Fruit fly (Drosophila melanogaster) whole organism, embryonic: ENCODE data around the gene eEF1alpha2.

ENCODE experiments used
- Adf1 ChIP-seq: fragments of 200-800 bp; sonication (Bioruptor generic); IDR thresholded peaks from 2 replicates; pipeline ENCODE4 v1.3.6; 2022; ENCODE audit warnings: missing biosample characterization, missing genetic modification characterization
- CG11504 ChIP-seq: fragments of 200-800 bp; sonication (Bioruptor generic); optimal IDR thresholded peaks from 3 replicates; lab custom pipeline; 2019; ENCODE audit warnings: missing biosample characterization, mild to moderate bottlenecking, missing genetic modification characterization, moderate library complexity
- CG12104 ChIP-seq: fragments of 200-800 bp; sonication (Bioruptor generic); optimal IDR thresholded peaks from 3 replicates; lab custom pipeline; 2016; ENCODE audit warnings: missing biosample characterization, missing genetic modification characterization
- CG12155 ChIP-seq: fragments of 200-800 bp; sonication (Bioruptor generic); optimal IDR thresholded peaks from 3 replicates; lab custom pipeline; 2016; ENCODE audit warnings: missing biosample characterization, missing genetic modification characterization
- CG15073 ChIP-seq: fragments of 200-800 bp; sonication (Bioruptor generic); optimal IDR thresholded peaks from 2 replicates; lab custom pipeline; 2016; ENCODE audit warnings: missing biosample characterization, missing genetic modification characterization
- CG1529 ChIP-seq: fragments of 200-800 bp; sonication (Bioruptor generic); optimal IDR thresholded peaks from 3 replicates; lab custom pipeline; 2018; ENCODE audit warnings: missing biosample characterization, missing genetic modification characterization
- CG15479 ChIP-seq: fragments of 200-800 bp; sonication (Bioruptor generic); optimal IDR thresholded peaks from 3 replicates; lab custom pipeline; 2019; ENCODE audit warnings: missing biosample characterization, mild to moderate bottlenecking, missing genetic modification characterization, moderate library complexity
- CG15514 ChIP-seq: fragments of 200-800 bp; sonication (Bioruptor generic); optimal IDR thresholded peaks from 3 replicates; lab custom pipeline; 2017; ENCODE audit warnings: missing biosample characterization, missing genetic modification characterization, mild to moderate bottlenecking, moderate library complexity, missing genetic modification reagents
- CG17328 ChIP-seq: fragments of 200-800 bp; sonication (Bioruptor generic); IDR thresholded peaks from 2 replicates; pipeline ENCODE4 v1.3.6; 2022; ENCODE audit warnings: missing biosample characterization, missing genetic modification characterization
- CG2712 ChIP-seq: fragments of 200-800 bp; optimal IDR thresholded peaks from 3 replicates; lab custom pipeline; 2019; ENCODE audit warnings: missing biosample characterization, mild to moderate bottlenecking, missing genetic modification characterization, moderate library complexity
- CG30403 ChIP-seq: fragments of 200-800 bp; sonication (Bioruptor generic); optimal IDR thresholded peaks from 3 replicates; lab custom pipeline; 2016; ENCODE audit warnings: missing biosample characterization, missing genetic modification characterization
- CG3407 ChIP-seq: fragments of 200-800 bp; sonication (Bioruptor generic); optimal IDR thresholded peaks from 2 replicates; lab custom pipeline; 2018; ENCODE audit warnings: missing biosample characterization, mild to moderate bottlenecking, missing genetic modification characterization
- CG3838 ChIP-seq: fragments of 200-800 bp; sonication (Bioruptor generic); optimal IDR thresholded peaks from 3 replicates; lab custom pipeline; 2016; ENCODE audit warnings: missing biosample characterization, missing genetic modification characterization
- CG3995 ChIP-seq: fragments of 200-800 bp; sonication (Bioruptor generic); optimal IDR thresholded peaks from 3 replicates; lab custom pipeline; 2016; ENCODE audit warnings: missing biosample characterization, missing genetic modification characterization
- CG7271 ChIP-seq: fragments of 200-800 bp; sonication (Bioruptor generic); optimal IDR thresholded peaks from 2 replicates; lab custom pipeline; 2018; ENCODE audit warnings: missing biosample characterization, mild to moderate bottlenecking, missing genetic modification characterization, moderate library complexity
- CG7745 ChIP-seq: fragments of 200-800 bp; sonication (Bioruptor generic); optimal IDR thresholded peaks from 2 replicates; lab custom pipeline; 2018; ENCODE audit warnings: missing biosample characterization, mild to moderate bottlenecking, missing genetic modification characterization, moderate library complexity
- CoRest ChIP-seq: fragments of 200-800 bp; sonication (Bioruptor generic); optimal IDR thresholded peaks from 3 replicates; lab custom pipeline; 2018; ENCODE audit warnings: missing biosample characterization, mild to moderate bottlenecking, missing genetic modification characterization, moderate library complexity
- Deaf1 ChIP-seq: fragments of 200-800 bp; optimal IDR thresholded peaks from 3 replicates; lab custom pipeline; 2019; ENCODE audit warnings: missing biosample characterization, mild to moderate bottlenecking, missing genetic modification characterization, moderate library complexity
- Drgx ChIP-seq: fragments of 200-800 bp; sonication (Bioruptor generic); IDR thresholded peaks from 2 replicates; pipeline ENCODE4 v1.3.6; 2022; ENCODE audit warnings: missing biosample characterization, missing genetic modification characterization
- HHEX ChIP-seq: fragments of 200-800 bp; sonication (Bioruptor generic); optimal IDR thresholded peaks from 3 replicates; lab custom pipeline; 2017; ENCODE audit warnings: missing biosample characterization, mild to moderate bottlenecking, missing genetic modification characterization, missing genetic modification reagents
- Mes4 ChIP-seq: fragments of 200-800 bp; sonication (Bioruptor generic); optimal IDR thresholded peaks from 2 replicates; lab custom pipeline; 2016; ENCODE audit warnings: missing biosample characterization, missing genetic modification characterization
- Myb ChIP-seq: fragments of 200-800 bp; sonication (Bioruptor generic); optimal IDR thresholded peaks from 2 replicates; lab custom pipeline; 2016; ENCODE audit warnings: missing biosample characterization, missing genetic modification characterization
- NfI ChIP-seq: fragments of 200-800 bp; sonication (Bioruptor generic); optimal IDR thresholded peaks from 3 replicates; lab custom pipeline; 2018; ENCODE audit warnings: missing biosample characterization, mild to moderate bottlenecking, missing genetic modification characterization, moderate library complexity
- Sox100B ChIP-seq: fragments of 200-800 bp; sonication (Bioruptor generic); optimal IDR thresholded peaks from 3 replicates; lab custom pipeline; 2018; ENCODE audit warnings: missing biosample characterization, mild to moderate bottlenecking, missing genetic modification characterization
- Sry-β ChIP-seq: fragments of 200-800 bp; sonication (Bioruptor generic); optimal IDR thresholded peaks from 2 replicates; lab custom pipeline; 2018; ENCODE audit warnings: missing biosample characterization, mild to moderate bottlenecking, missing genetic modification characterization, moderate library complexity
- ab ChIP-seq: fragments of 200-800 bp; sonication (Bioruptor generic); optimal IDR thresholded peaks from 2 replicates; lab custom pipeline; 2016; ENCODE audit warnings: missing biosample characterization, missing genetic modification characterization
- ap ChIP-seq: fragments of 200-800 bp; sonication (Bioruptor generic); IDR thresholded peaks from 2 replicates; pipeline ENCODE4 v1.3.6; 2022; ENCODE audit warnings: missing biosample characterization, missing genetic modification characterization
- ara ChIP-seq: fragments of 200-800 bp; sonication (Bioruptor generic); IDR thresholded peaks from 2 replicates; pipeline ENCODE4 v1.3.6; 2022; ENCODE audit warnings: missing biosample characterization, missing genetic modification characterization
- ase ChIP-seq: fragments of 200-800 bp; sonication (Bioruptor generic); IDR thresholded peaks from 3 replicates; pipeline ENCODE4 v1.3.6; 2022; ENCODE audit warnings: missing biosample characterization, missing genetic modification characterization
- crol ChIP-seq: fragments of 200-800 bp; sonication (Bioruptor generic); IDR thresholded peaks from 2 replicates; pipeline ENCODE4 v1.3.6; 2022; ENCODE audit warnings: missing biosample characterization, missing genetic modification characterization
- fd64A ChIP-seq: fragments of 200-800 bp; sonication (Bioruptor generic); optimal IDR thresholded peaks from 3 replicates; lab custom pipeline; 2018; ENCODE audit warnings: missing biosample characterization, mild to moderate bottlenecking, missing genetic modification characterization
- fd96Cb ChIP-seq: fragments of 200-800 bp; sonication (Bioruptor generic); optimal IDR thresholded peaks from 2 replicates; lab custom pipeline; 2018; ENCODE audit warnings: missing biosample characterization, mild to moderate bottlenecking, missing genetic modification characterization, moderate library complexity
- fu2 ChIP-seq: fragments of 200-800 bp; sonication (Bioruptor generic); optimal IDR thresholded peaks from 2 replicates; lab custom pipeline; 2016; ENCODE audit warnings: missing biosample characterization, missing genetic modification characterization
- gem ChIP-seq: fragments of 200-800 bp; sonication (Bioruptor generic); optimal IDR thresholded peaks from 2 replicates; lab custom pipeline; 2019; ENCODE audit warnings: missing biosample characterization, mild to moderate bottlenecking, missing genetic modification characterization, moderate library complexity
- gro ChIP-seq: fragments of 200-800 bp; sonication (Bioruptor generic); optimal IDR thresholded peaks from 2 replicates; lab custom pipeline; 2016; ENCODE audit warnings: missing biosample characterization, missing genetic modification characterization
- ham ChIP-seq: fragments of 200-800 bp; sonication (Bioruptor generic); IDR thresholded peaks from 2 replicates; pipeline ENCODE4 v1.3.6; 2022; ENCODE audit warnings: missing biosample characterization, missing genetic modification characterization
- insv ChIP-seq, 2 experiments: fragments of 200-800 bp; sonication (Bioruptor generic); optimal IDR thresholded peaks; 3 replicates each; lab custom pipeline; 2016 to 2018; ENCODE audit warnings: missing biosample characterization in 2 of 2, missing genetic modification characterization in 2 of 2
- lilli ChIP-seq: fragments of 200-800 bp; sonication (Bioruptor generic); optimal IDR thresholded peaks from 3 replicates; lab custom pipeline; 2016; ENCODE audit warnings: missing biosample characterization, missing genetic modification characterization
- lola ChIP-seq, 3 experiments: fragments of >200 bp in 2 of 3; fragments of 200-800 bp in 1 of 3; sonication (Bioruptor generic) in 1 of 3; optimal IDR thresholded peaks; 2 replicates each; lab custom pipeline; 2017 to 2019; ENCODE audit warnings: missing biosample characterization in 3 of 3, missing genetic modification characterization in 3 of 3, mild to moderate bottlenecking in 1 of 3, moderate library complexity in 1 of 3
- nerfin-1 ChIP-seq: fragments of 200-800 bp; sonication (Bioruptor generic); optimal IDR thresholded peaks from 3 replicates; lab custom pipeline; 2019; ENCODE audit warnings: missing biosample characterization, mild to moderate bottlenecking, missing genetic modification characterization, moderate library complexity
- nom ChIP-seq: fragments of 200-800 bp; sonication (Bioruptor generic); optimal IDR thresholded peaks from 2 replicates; lab custom pipeline; 2017; ENCODE audit warnings: missing biosample characterization, missing genetic modification characterization, mild to moderate bottlenecking, moderate library complexity, missing genetic modification reagents
- org-1 ChIP-seq: fragments of 200-800 bp; sonication (Bioruptor generic); optimal IDR thresholded peaks from 2 replicates; lab custom pipeline; 2017; ENCODE audit warnings: missing biosample characterization, missing genetic modification characterization
- otp ChIP-seq: fragments of 200-800 bp; sonication (Bioruptor generic); IDR thresholded peaks from 3 replicates; pipeline ENCODE4, ENCODE4 v1.3.6; 2022; ENCODE audit warnings: missing biosample characterization, missing genetic modification characterization
- pfk ChIP-seq: fragments of 200-800 bp; sonication (Bioruptor generic); optimal IDR thresholded peaks from 2 replicates; lab custom pipeline; 2018; ENCODE audit warnings: missing biosample characterization, mild to moderate bottlenecking, missing genetic modification characterization, moderate library complexity
- ranshi ChIP-seq: fragments of 200-800 bp; sonication (Bioruptor generic); IDR thresholded peaks from 2 replicates; pipeline ENCODE4 v1.3.6; 2022; ENCODE audit warnings: missing biosample characterization, missing genetic modification characterization
- twi ChIP-seq: fragments of 200-800 bp; optimal IDR thresholded peaks from 2 replicates; lab custom pipeline; 2019; ENCODE audit warnings: missing biosample characterization, mild to moderate bottlenecking, missing genetic modification characterization, moderate library complexity
- unc-4 ChIP-seq: fragments of 200-800 bp; sonication (Bioruptor generic); IDR thresholded peaks from 2 replicates; pipeline ENCODE4 v1.3.6; 2022; ENCODE audit warnings: missing biosample characterization, missing genetic modification characterization; ENCODE audit not compliant: partially characterized antibody
- unpg ChIP-seq: fragments of 200-800 bp; sonication (Bioruptor generic); optimal IDR thresholded peaks from 3 replicates; lab custom pipeline; 2018; ENCODE audit warnings: missing biosample characterization, mild to moderate bottlenecking, missing genetic modification characterization, moderate library complexity

The eEF1alpha2 gene

dm6 chr3R:31688671-31689642, 49.3 kb upstream of the eEF1alpha2 start (continued):
- TF ChIP-seq fd96Cb (tag; lab: Kevin White, UChicago) (peak; percentile 22), pfk (GFP tag; lab: Kevin White, UChicago) (peak; percentile 7), Drgx (GFP tag; lab: Robert Waterston, UW) (no peak), ase (GFP tag; lab: Robert Waterston, UW) (no peak), gem (peak; percentile 51), gro (GFP tag; lab: Kevin White, UChicago) (no peak), lola (GFP tag; optimal IDR thresholded peaks at IDR 0.05; lab: Kevin White, UChicago) (peak in 1 of 3 experiments; percentile 16), CG3838 (no peak), nom (GFP tag; lab: Kevin White, UChicago) (peak; percentile 50), CG15479 (peak; percentile 5), CG1529 (GFP tag; lab: Kevin White, UChicago) (no peak), CG15073 (GFP tag; lab: Kevin White, UChicago) (no peak), Sry-β (no peak), unpg (GFP tag; lab: Kevin White, UChicago) (peak; percentile 14), crol (0 out of 2 replicates have a peak, but pooled peaks have one; percentile 42), Deaf1 (tag; lab: Kevin White, UChicago) (peak; percentile 79), ap (GFP tag; lab: Robert Waterston, UW) (no peak), CG3407 (no peak), Mes4 (GFP tag; lab: Kevin White, UChicago) (no peak), CG17328 (GFP tag; lab: Robert Waterston, UW) (no peak), nerfin-1 (tag; lab: Kevin White, UChicago) (no peak), ranshi (GFP tag; lab: Robert Waterston, UW) (no peak), HHEX (GFP tag; lab: Kevin White, UChicago) (peak; percentile 9), otp (GFP tag; lab: Robert Waterston, UW) (no peak; the same call in 2 of the 3 replicates), ara (GFP tag; lab: Robert Waterston, UW) (no peak), CG15514 (no peak), CG11504 (tag; lab: Kevin White, UChicago) (peak; percentile 31), twi (tag; lab: Kevin White, UChicago) (peak; percentile 51), unc-4 (GFP tag; lab: Robert Waterston, UW) (0 out of 2 replicates have a peak, but pooled peaks have one; percentile 12), CG12104 (no peak), Myb (GFP tag; lab: Kevin White, UChicago) (no peak), CG30403 (GFP tag; lab: Kevin White, UChicago) (peak; percentile 15), CG12155 (GFP tag; lab: Kevin White, UChicago) (no peak), Adf1 (GFP tag; lab: Robert Waterston, UW) (peak; percentile 91), fd64A (GFP tag; lab: Kevin White, UChicago) (no peak), CG7271 (no peak), NfI (GFP tag; lab: Kevin White, UChicago) (no peak), ab (GFP tag; lab: Kevin White, UChicago) (no peak), CG2712 (tag; lab: Kevin White, UChicago) (peak; percentile 22), ham (no peak), org-1 (GFP tag; lab: Kevin White, UChicago) (no peak), CG7745 (tag; lab: Kevin White, UChicago) (peak; percentile 16), insv (GFP tag; optimal IDR thresholded peaks at IDR 0.05; lab: Kevin White, UChicago) (no peak), CG3995 (no peak), fu2 (GFP tag; lab: Kevin White, UChicago) (no peak), lilli (GFP tag; lab: Kevin White, UChicago) (no peak), CoRest (tag; lab: Kevin White, UChicago) (peak; percentile 11), Sox100B (GFP tag; lab: Kevin White, UChicago) (peak; percentile 48)
